Fruit fly (Drosophila melanogaster) whole organism, embryonic: ENCODE results near the gene CG14561.

Experiments
- CG10654 ChIP-seq: fragments of 200-800 bp; sonication (Bioruptor generic); optimal IDR thresholded peaks from 2 replicates; lab custom pipeline; 2016; ENCODE audit warnings: missing biosample characterization, missing genetic modification characterization
- CG2202 ChIP-seq: fragments of 200-800 bp; sonication (Bioruptor generic); optimal IDR thresholded peaks from 2 replicates; lab custom pipeline; 2018; ENCODE audit warnings: missing biosample characterization, mild to moderate bottlenecking, missing genetic modification characterization
- CG3726 ChIP-seq: fragments of 200-800 bp; sonication (Bioruptor generic); IDR thresholded peaks from 3 replicates; pipeline ENCODE4, ENCODE4 v1.3.6; 2022; ENCODE audit warnings: missing biosample characterization, missing genetic modification characterization
- CG7987 ChIP-seq: fragments of 200-800 bp; sonication (Bioruptor generic); optimal IDR thresholded peaks from 2 replicates; lab custom pipeline; 2018; ENCODE audit warnings: missing biosample characterization, mild to moderate bottlenecking, missing genetic modification characterization, moderate library complexity
- Hr51 ChIP-seq, 2 experiments: fragments of 200-800 bp; sonication (Bioruptor generic); optimal IDR thresholded peaks; 2 replicates in 1 of 2; 3 replicates in 1 of 2; lab custom pipeline; 2016 to 2018; ENCODE audit warnings: missing biosample characterization in 2 of 2, missing genetic modification characterization in 2 of 2, mild to moderate bottlenecking in 1 of 2, moderate library complexity in 1 of 2

dm6 chr3L:22083131-22083648, 17.5 kb downstream of the CG14561 start:
- no peak for TF ChIP-seq CG2202
- no peak for TF ChIP-seq Hr51 (GFP tag; optimal IDR thresholded peaks at IDR 0.05; lab: Kevin White, UChicago)
- no peak for TF ChIP-seq CG3726 (GFP tag; lab: Robert Waterston, UW)
- TF ChIP-seq CG7987: no peak
- TF ChIP-seq CG10654 (GFP tag; lab: Kevin White, UChicago): no peak
